Worm (Caenorhabditis elegans): Measurements from ENCODE around the gene unc-31.

The unc-31 gene

ce11 chrIV:12831609-12832500, 58.2 kb downstream of the unc-31 start:
- TF ChIP-seq unc-62 (GFP tag; optimal IDR thresholded peaks at IDR 0.05): no peak

DNA sequence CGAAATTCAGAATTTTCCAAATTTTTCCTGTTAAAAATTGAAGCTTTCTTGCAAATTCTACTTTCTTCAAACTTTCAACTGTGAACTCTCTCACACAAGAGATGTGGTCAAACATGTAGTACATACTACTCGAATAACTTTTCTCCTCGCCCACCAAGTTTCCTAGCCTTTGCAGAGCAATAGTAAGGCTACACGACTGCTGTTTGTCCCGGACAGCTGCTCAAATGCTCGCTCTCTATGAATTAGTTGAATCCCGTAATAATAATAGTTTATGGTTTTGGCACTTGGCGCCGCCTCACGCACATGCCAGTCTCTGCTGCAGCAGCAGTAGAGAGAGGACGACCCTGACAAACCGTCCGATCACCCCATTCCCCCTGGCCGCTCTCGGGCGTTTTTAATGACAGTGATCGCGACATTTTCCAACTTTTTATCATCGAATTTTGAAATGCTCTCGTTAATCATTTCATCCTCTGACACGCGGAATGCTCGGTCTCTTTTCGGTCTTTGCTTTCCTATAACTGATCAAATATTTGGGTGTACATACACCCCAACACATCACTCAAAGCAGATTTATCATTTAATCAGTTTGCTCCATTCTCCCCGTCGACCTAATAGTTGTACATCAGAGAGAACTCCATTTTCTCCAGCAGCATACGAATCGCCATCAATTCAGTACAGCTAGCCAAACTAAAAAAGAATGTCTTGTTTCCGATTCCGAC, 60.2 kb downstream of the unc-31 start:
- no peak for TF ChIP-seq unc-62 (GFP tag; optimal IDR thresholded peaks at IDR 0.05)

ce11 chrIV:12834417-12834731, 60.7 kb downstream of the unc-31 start:
- no peak for TF ChIP-seq unc-62 (GFP tag; optimal IDR thresholded peaks at IDR 0.05)

DNA sequence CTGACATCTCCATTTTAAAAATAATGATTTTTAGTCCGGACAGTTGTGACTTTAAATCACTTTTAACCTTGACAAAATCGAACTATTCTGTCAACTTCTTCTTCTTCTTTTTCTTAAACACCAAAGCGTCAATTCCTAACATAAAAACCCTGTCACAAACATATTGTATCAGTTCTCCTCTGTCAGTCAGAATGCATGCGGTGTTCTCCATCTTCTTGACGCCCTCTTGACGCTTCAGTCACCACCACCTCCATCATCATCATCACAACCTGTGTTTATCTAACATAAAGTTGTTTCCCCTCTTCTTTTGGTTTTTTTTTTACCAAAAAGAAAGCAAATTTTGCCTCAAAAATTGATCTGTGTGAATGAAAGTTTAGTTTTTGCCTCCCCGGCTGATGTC, 61.7 kb downstream of the unc-31 start:
- no peak for TF ChIP-seq unc-62 (GFP tag; optimal IDR thresholded peaks at IDR 0.05)

DNA sequence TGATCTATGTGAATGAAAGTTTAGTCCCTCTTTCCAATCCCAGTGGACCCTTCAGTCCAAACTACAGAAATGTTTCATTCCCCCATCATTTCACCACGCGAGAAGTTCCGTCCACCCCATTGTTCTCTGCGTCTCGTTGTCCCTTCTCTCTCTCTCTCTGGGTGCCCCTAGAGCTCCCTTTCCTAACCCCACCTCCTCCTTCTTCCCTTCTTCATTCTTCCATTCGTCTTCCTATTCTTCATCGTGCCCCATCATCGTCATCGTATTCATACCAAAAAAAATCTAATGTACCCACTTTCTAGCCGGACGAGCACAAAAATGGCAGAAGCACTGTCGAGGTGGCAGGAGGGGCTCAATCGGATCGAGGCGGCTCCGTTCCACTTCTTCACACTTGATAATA, 62.5 kb downstream of the unc-31 start, which contains the start of gene M02B1.3:
M02B1.3 (plus strand) TSS at position 301 of the 400 bp plus-strand sequence.
- no peak for TF ChIP-seq unc-62 (GFP tag; optimal IDR thresholded peaks at IDR 0.05)
